Fruit fly (Drosophila melanogaster) whole organism, prepupa: ENCODE results near the gene AstC.

Source experiments
- Blimp-1 ChIP-seq: fragments of 200-800 bp; sonication (Bioruptor generic); optimal IDR thresholded peaks from 3 replicates; lab custom pipeline; 2017; ENCODE audit warnings: missing biosample characterization, missing genetic modification characterization, mild to moderate bottlenecking, moderate library complexity, missing genetic modification reagents
- CG10631 ChIP-seq: fragments of 200-800 bp; sonication (Bioruptor generic); optimal IDR thresholded peaks from 2 replicates; lab custom pipeline; 2016; ENCODE audit warnings: missing biosample characterization, missing genetic modification characterization
- CG10669 ChIP-seq: fragments of 200-800 bp; sonication (Bioruptor generic); optimal IDR thresholded peaks from 3 replicates; lab custom pipeline; 2018; ENCODE audit warnings: missing biosample characterization, mild to moderate bottlenecking, missing genetic modification characterization, moderate library complexity
- CG11294 ChIP-seq: fragments of 200-800 bp; sonication (Bioruptor generic); IDR thresholded peaks from 2 replicates; pipeline ENCODE4 v1.3.6; 2022; ENCODE audit warnings: missing biosample characterization, missing genetic modification characterization
- CG11762 ChIP-seq: fragments of 200-800 bp; sonication (Bioruptor generic); optimal IDR thresholded peaks from 3 replicates; lab custom pipeline; 2016; ENCODE audit warnings: missing biosample characterization, missing genetic modification characterization; ENCODE audit not compliant: insufficient read depth
- CG11902 ChIP-seq: fragments of 200-800 bp; sonication (Bioruptor generic); optimal IDR thresholded peaks from 3 replicates; lab custom pipeline; 2016; ENCODE audit warnings: missing biosample characterization, missing genetic modification characterization
- CG15336 ChIP-seq: fragments of 200-800 bp; sonication (Bioruptor generic); IDR thresholded peaks from 2 replicates; pipeline ENCODE4 v1.3.6; 2022; ENCODE audit warnings: missing biosample characterization, missing genetic modification characterization
- CG16779 ChIP-seq: fragments of 200-800 bp; sonication (Bioruptor generic); optimal IDR thresholded peaks from 3 replicates; lab custom pipeline; 2017; ENCODE audit warnings: missing biosample characterization, mild to moderate bottlenecking, missing genetic modification characterization
- CG3032 ChIP-seq: fragments of 200-800 bp; optimal IDR thresholded peaks from 2 replicates; lab custom pipeline; 2019; ENCODE audit warnings: missing biosample characterization, mild to moderate bottlenecking, missing genetic modification characterization, moderate library complexity
- CG31627 ChIP-seq: fragments of 200-800 bp; sonication (Bioruptor generic); optimal IDR thresholded peaks from 3 replicates; lab custom pipeline; 2016; ENCODE audit warnings: missing biosample characterization, missing genetic modification characterization
- CG32006 ChIP-seq: fragments of 200-800 bp; sonication (Bioruptor generic); optimal IDR thresholded peaks from 3 replicates; lab custom pipeline; 2017; ENCODE audit warnings: missing biosample characterization, mild to moderate bottlenecking, missing genetic modification characterization
- CG34406 ChIP-seq: fragments of 200-800 bp; sonication (Bioruptor generic); optimal IDR thresholded peaks from 3 replicates; lab custom pipeline; 2016; ENCODE audit warnings: missing biosample characterization, missing genetic modification characterization
- CG3919 ChIP-seq: fragments of 200-800 bp; sonication (Bioruptor generic); optimal IDR thresholded peaks from 3 replicates; lab custom pipeline; 2016; ENCODE audit warnings: missing biosample characterization, missing genetic modification characterization
- CG4318 ChIP-seq: fragments of 200-800 bp; sonication (Bioruptor generic); optimal IDR thresholded peaks from 3 replicates; lab custom pipeline; 2017; ENCODE audit warnings: missing biosample characterization, mild to moderate bottlenecking, missing genetic modification characterization
- CG6276 ChIP-seq: fragments of 200-800 bp; sonication (Bioruptor generic); optimal IDR thresholded peaks from 2 replicates; lab custom pipeline; 2017; ENCODE audit warnings: missing biosample characterization, mild to moderate bottlenecking, missing genetic modification characterization
- CG6792 ChIP-seq: fragments of 200-800 bp; sonication (Bioruptor generic); optimal IDR thresholded peaks from 3 replicates; lab custom pipeline; 2016; ENCODE audit warnings: missing biosample characterization, missing genetic modification characterization
- CG6808 ChIP-seq: fragments of 200-800 bp; sonication (Bioruptor generic); optimal IDR thresholded peaks from 3 replicates; lab custom pipeline; 2017; ENCODE audit warnings: missing biosample characterization, missing genetic modification characterization, mild to moderate bottlenecking, moderate library complexity, missing genetic modification reagents
- CG6854 ChIP-seq: fragments of 200-800 bp; sonication (Bioruptor generic); optimal IDR thresholded peaks from 2 replicates; lab custom pipeline; 2017; ENCODE audit warnings: missing biosample characterization, mild to moderate bottlenecking, missing genetic modification characterization
- CG7368 ChIP-seq: fragments of 200-800 bp; sonication (Bioruptor generic); optimal IDR thresholded peaks from 3 replicates; lab custom pipeline; 2016; ENCODE audit warnings: missing biosample characterization, missing genetic modification characterization
- CG8632 ChIP-seq: fragments of 200-800 bp; sonication (Bioruptor generic); optimal IDR thresholded peaks from 3 replicates; lab custom pipeline; 2016; ENCODE audit warnings: missing biosample characterization, missing genetic modification characterization
- Eip78C ChIP-seq: fragments of 200-800 bp; sonication (Bioruptor generic); peaks from one replicate; lab custom pipeline; 2016; ENCODE audit warnings: missing biosample characterization, missing genetic modification characterization
- Eip93F ChIP-seq: fragments of 200-800 bp; sonication (Bioruptor generic); optimal IDR thresholded peaks from 2 replicates; lab custom pipeline; 2016; ENCODE audit warnings: missing biosample characterization, mild to moderate bottlenecking, missing genetic modification characterization
- Ets21C ChIP-seq: fragments of 200-800 bp; sonication (Bioruptor generic); optimal IDR thresholded peaks from 3 replicates; lab custom pipeline; 2016; ENCODE audit warnings: missing biosample characterization, missing genetic modification characterization
- Gug ChIP-seq: fragments of 200-800 bp; sonication (Bioruptor generic); IDR thresholded peaks from 2 replicates; pipeline ENCODE4 v1.3.6; 2022; ENCODE audit warnings: missing biosample characterization, missing genetic modification characterization
- Hr38 ChIP-seq: sonication (Bioruptor generic); optimal IDR thresholded peaks from 2 replicates; lab custom pipeline; 2016; ENCODE audit warnings: missing biosample characterization, missing genetic modification characterization
- Hr39 ChIP-seq: fragments of 200-800 bp; sonication (Bioruptor generic); optimal IDR thresholded peaks from 2 replicates; lab custom pipeline; 2016; ENCODE audit warnings: missing biosample characterization, missing genetic modification characterization
- Lpt ChIP-seq: fragments of 200-800 bp; sonication (Bioruptor generic); optimal IDR thresholded peaks from 3 replicates; lab custom pipeline; 2016; ENCODE audit warnings: missing biosample characterization, missing genetic modification characterization
- Met ChIP-seq: fragments of 200-800 bp; sonication (Bioruptor generic); optimal IDR thresholded peaks from 3 replicates; lab custom pipeline; 2016; ENCODE audit warnings: missing biosample characterization, missing genetic modification characterization
- OdsH ChIP-seq: fragments of 200-800 bp; sonication (Bioruptor generic); optimal IDR thresholded peaks from 3 replicates; lab custom pipeline; 2016; ENCODE audit warnings: missing biosample characterization, missing genetic modification characterization
- Smox ChIP-seq: fragments of 200-800 bp; sonication (Bioruptor generic); optimal IDR thresholded peaks from 3 replicates; lab custom pipeline; 2016; ENCODE audit warnings: missing biosample characterization, missing genetic modification characterization
- Sox14 ChIP-seq: fragments of 200-800 bp; sonication (Bioruptor generic); optimal IDR thresholded peaks from 3 replicates; lab custom pipeline; 2016; ENCODE audit warnings: missing biosample characterization, missing genetic modification characterization
- Sox15 ChIP-seq: fragments of 200-800 bp; sonication (Bioruptor generic); optimal IDR thresholded peaks from 3 replicates; lab custom pipeline; 2016; ENCODE audit warnings: missing biosample characterization, missing genetic modification characterization
- acj6 ChIP-seq: fragments of 200-800 bp; sonication (Bioruptor generic); optimal IDR thresholded peaks from 3 replicates; lab custom pipeline; 2016; ENCODE audit warnings: missing biosample characterization, missing genetic modification characterization
- cyc ChIP-seq: fragments of 200-800 bp; sonication (Bioruptor generic); optimal IDR thresholded peaks from 3 replicates; lab custom pipeline; 2016; ENCODE audit warnings: missing biosample characterization, missing genetic modification characterization
- dsx ChIP-seq: fragments of 200-800 bp; optimal IDR thresholded peaks from 3 replicates; lab custom pipeline; 2019; ENCODE audit warnings: missing biosample characterization, mild to moderate bottlenecking, missing genetic modification characterization, moderate library complexity; ENCODE audit not compliant: poor library complexity, severe bottlenecking
- fd59A ChIP-seq: fragments of 200-800 bp; sonication (Bioruptor generic); optimal IDR thresholded peaks from 2 replicates; lab custom pipeline; 2017; ENCODE audit warnings: missing biosample characterization, mild to moderate bottlenecking, missing genetic modification characterization, missing genetic modification reagents
- fd85E ChIP-seq: fragments of 200-800 bp; sonication (Bioruptor generic); optimal IDR thresholded peaks from 3 replicates; lab custom pipeline; 2016; ENCODE audit warnings: missing biosample characterization, missing genetic modification characterization
- fkh ChIP-seq: fragments of 200-800 bp; sonication (Bioruptor generic); optimal IDR thresholded peaks from 3 replicates; lab custom pipeline; 2017; ENCODE audit warnings: missing biosample characterization, mild to moderate bottlenecking, missing genetic modification characterization, moderate library complexity
- lz ChIP-seq: fragments of 200-800 bp; sonication (Bioruptor generic); optimal IDR thresholded peaks from 3 replicates; lab custom pipeline; 2016; ENCODE audit warnings: missing biosample characterization, missing genetic modification characterization
- net ChIP-seq: fragments of 200-800 bp; sonication (Bioruptor generic); optimal IDR thresholded peaks from 3 replicates; lab custom pipeline; 2016; ENCODE audit warnings: missing biosample characterization, missing genetic modification characterization
- pdm3 ChIP-seq: fragments of 200-800 bp; sonication (Bioruptor generic); optimal IDR thresholded peaks from 3 replicates; lab custom pipeline; 2016; ENCODE audit warnings: missing biosample characterization, missing genetic modification characterization
- spab ChIP-seq: fragments of 200-800 bp; sonication (Bioruptor generic); optimal IDR thresholded peaks from 2 replicates; lab custom pipeline; 2017; ENCODE audit warnings: missing biosample characterization, mild to moderate bottlenecking, missing genetic modification characterization, missing genetic modification reagents
- ss ChIP-seq, 2 experiments: fragments of 200-800 bp; sonication (Bioruptor generic); optimal IDR thresholded peaks; 2 replicates in 1 of 2; 3 replicates in 1 of 2; lab custom pipeline; 2017 to 2018; ENCODE audit warnings: mild to moderate bottlenecking in 2 of 2, missing biosample characterization in 2 of 2, missing genetic modification characterization in 2 of 2, moderate library complexity in 1 of 2
- svp ChIP-seq: fragments of 200-800 bp; sonication (Bioruptor generic); peaks from one replicate; lab custom pipeline; 2016; ENCODE audit warnings: missing biosample characterization, missing genetic modification characterization
- topi ChIP-seq: fragments of 200-800 bp; sonication (Bioruptor generic); optimal IDR thresholded peaks from 3 replicates; lab custom pipeline; 2016; ENCODE audit warnings: missing biosample characterization, missing genetic modification characterization
- vri ChIP-seq: fragments of 200-800 bp; sonication (Bioruptor generic); optimal IDR thresholded peaks from 3 replicates; lab custom pipeline; 2016; ENCODE audit warnings: missing biosample characterization, mild to moderate bottlenecking, missing genetic modification characterization

AstC gene

DNA sequence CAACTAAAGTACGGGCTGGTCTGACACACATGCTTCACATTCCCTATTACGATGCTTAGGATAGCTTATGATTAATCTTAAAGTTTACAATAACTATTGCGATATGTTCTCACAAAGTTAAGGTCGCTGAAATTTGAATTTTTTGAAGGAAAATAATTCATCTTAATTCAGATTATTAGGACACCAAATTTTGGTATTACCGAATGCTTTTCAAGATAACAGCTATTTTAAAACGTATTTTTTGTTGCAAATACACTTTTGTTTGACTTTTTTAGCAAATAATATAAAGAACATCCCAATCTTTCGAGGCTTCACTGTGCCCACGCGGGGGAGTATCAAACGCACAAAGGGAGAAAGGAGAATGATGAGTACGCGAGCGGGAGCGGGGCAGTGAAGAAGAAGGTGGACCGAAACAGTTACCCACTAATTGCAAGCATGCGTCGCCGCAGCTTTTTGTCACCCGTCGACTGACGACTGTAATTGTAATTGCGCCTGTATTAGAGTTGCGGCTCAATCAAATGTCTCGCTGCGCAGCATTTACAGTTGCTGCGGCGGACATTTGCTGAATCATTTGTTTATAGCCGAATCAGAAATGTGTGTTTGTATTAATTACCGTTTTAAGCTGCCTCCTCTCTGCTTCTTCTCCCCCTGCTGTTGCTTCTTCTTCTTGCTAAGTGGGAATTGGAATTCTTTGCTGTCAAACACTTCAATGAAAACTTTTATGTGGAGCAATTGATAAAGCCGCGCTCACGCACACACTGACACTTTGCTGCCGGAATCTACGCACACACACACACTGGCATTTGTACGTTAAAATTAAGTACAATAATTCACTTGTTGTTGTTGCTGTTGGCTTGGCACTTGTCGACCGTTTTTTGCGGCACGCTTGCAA is 15.0 kb downstream of the AstC start (continued):
- peak; percentile 31; the same call in 1 of the 2 replicates for TF ChIP-seq Gug (GFP tag; lab: Robert Waterston, UW)
- peak; percentile 58 for TF ChIP-seq Smox
- peak; percentile 46 for TF ChIP-seq Lpt (GFP tag; lab: Kevin White, UChicago)
- TF ChIP-seq CG15336 (GFP tag; lab: Robert Waterston, UW) = peak; percentile 65
- peak; percentile 12 for TF ChIP-seq fd59A
- TF ChIP-seq CG3919 (GFP tag; lab: Kevin White, UChicago) = peak; percentile 56
- peak; percentile 57 for TF ChIP-seq pdm3 (GFP tag; lab: Kevin White, UChicago)
- TF ChIP-seq OdsH (GFP tag; lab: Kevin White, UChicago) = peak; percentile 53
- no peak for TF ChIP-seq Hr38 (GFP tag; lab: Kevin White, UChicago)
- no peak for TF ChIP-seq CG11294 (GFP tag; lab: Robert Waterston, UW)
- TF ChIP-seq CG11902 (GFP tag; lab: Kevin White, UChicago) = peak; percentile 58
- peak; percentile 74 for TF ChIP-seq topi (GFP tag; lab: Kevin White, UChicago)
- TF ChIP-seq net (GFP tag; lab: Kevin White, UChicago) = peak; percentile 41
- peak; percentile 81 for TF ChIP-seq Hr39
- peak; percentile 74 for TF ChIP-seq lz (GFP tag; lab: Kevin White, UChicago)
- no peak for TF ChIP-seq CG4318
- TF ChIP-seq spab = no peak
- no peak for TF ChIP-seq Eip93F (GFP tag; lab: Kevin White, UChicago)
- TF ChIP-seq Met (GFP tag; lab: Kevin White, UChicago) = peak; percentile 76
- no peak for TF ChIP-seq ss (GFP tag; optimal IDR thresholded peaks at IDR 0.05; lab: Kevin White, UChicago)
- TF ChIP-seq svp (GFP tag; lab: Kevin White, UChicago) = peak; percentile 75
- peak; percentile 79 for TF ChIP-seq Sox14
- TF ChIP-seq vri (GFP tag; lab: Kevin White, UChicago) = peak; percentile 14
- TF ChIP-seq CG32006 = peak; percentile 60
- TF ChIP-seq Ets21C = peak; percentile 75
- TF ChIP-seq Sox15 (GFP tag; lab: Kevin White, UChicago) = peak; percentile 60
- TF ChIP-seq Eip78C (GFP tag; lab: Kevin White, UChicago) = peak; percentile 88
- no peak for TF ChIP-seq Blimp-1
- TF ChIP-seq CG6792 (GFP tag; lab: Kevin White, UChicago) = peak; percentile 55
- TF ChIP-seq CG16779 (tag; lab: Kevin White, UChicago) = no peak

DNA sequence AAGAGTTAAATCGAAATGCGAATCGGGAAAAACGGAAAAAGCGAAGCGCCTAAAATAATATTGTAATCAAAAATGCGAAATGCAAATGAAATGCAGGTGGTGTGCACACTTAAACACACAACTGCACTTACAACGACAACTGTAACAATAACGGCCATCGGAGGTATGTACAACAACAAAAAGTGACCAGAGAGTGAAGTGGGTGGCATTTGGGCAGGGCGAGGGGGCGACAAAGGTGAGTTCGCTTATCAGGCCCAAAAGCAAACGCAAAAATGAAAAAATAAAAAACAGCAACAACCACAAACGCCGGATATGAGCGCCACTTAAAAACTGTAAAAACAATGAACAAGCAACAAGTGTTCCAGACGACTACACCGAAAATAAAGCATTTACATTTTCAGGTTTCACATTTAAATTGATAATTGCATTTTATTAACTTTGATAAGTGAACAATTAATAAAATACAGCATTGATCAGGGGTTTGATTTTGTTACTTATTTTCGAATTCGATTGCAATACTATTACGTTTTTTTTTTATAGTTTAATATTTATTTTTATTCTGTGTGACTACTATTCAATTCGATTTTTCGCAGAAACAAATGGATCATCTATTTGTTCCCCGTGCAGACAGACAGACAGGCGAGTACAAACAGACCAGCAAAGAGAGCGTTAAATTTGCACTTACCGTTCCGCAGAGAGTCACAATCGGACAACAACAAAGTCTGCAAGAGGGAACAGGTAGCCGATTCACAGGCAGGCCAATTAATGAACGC is 15.9 kb downstream of the AstC start:
- peak; percentile 4 for TF ChIP-seq fkh (GFP tag; lab: Kevin White, UChicago)
- TF ChIP-seq Lpt (GFP tag; lab: Kevin White, UChicago) = no peak
- peak; percentile 51 for TF ChIP-seq Blimp-1
- peak; percentile 50 for TF ChIP-seq CG4318
- no peak for TF ChIP-seq fd85E (GFP tag; lab: Kevin White, UChicago)
- TF ChIP-seq CG11294 (GFP tag; lab: Robert Waterston, UW) = peak; percentile 67
- peak; percentile 58 for TF ChIP-seq cyc (GFP tag; lab: Kevin White, UChicago)
- peak; percentile 65 for TF ChIP-seq CG32006
- TF ChIP-seq CG31627 (GFP tag; lab: Kevin White, UChicago) = peak; percentile 68
- TF ChIP-seq Eip93F (GFP tag; lab: Kevin White, UChicago) = peak; percentile 53
- peak; percentile 47 for TF ChIP-seq CG11762 (GFP tag; lab: Kevin White, UChicago)
- TF ChIP-seq dsx (GFP tag; lab: Kevin White, UChicago) = peak; percentile 19
- TF ChIP-seq CG10669 (GFP tag; lab: Kevin White, UChicago) = peak; percentile 43
- peak; percentile 75 for TF ChIP-seq CG34406 (GFP tag; lab: Kevin White, UChicago)
- peak; percentile 53 for TF ChIP-seq CG6808 (GFP tag; lab: Kevin White, UChicago)
- no peak for TF ChIP-seq CG6854 (GFP tag; lab: Kevin White, UChicago)
- TF ChIP-seq vri (GFP tag; lab: Kevin White, UChicago) = peak; percentile 33
- peak; percentile 44 for TF ChIP-seq Ets21C
- TF ChIP-seq Sox15 (GFP tag; lab: Kevin White, UChicago) = peak; percentile 48
- TF ChIP-seq CG6276 = peak; percentile 33
- peak; percentile 79 for TF ChIP-seq Smox
- peak; percentile 61 for TF ChIP-seq CG3919 (GFP tag; lab: Kevin White, UChicago)
- TF ChIP-seq CG3032 (tag; lab: Kevin White, UChicago) = peak; percentile 60
- peak; percentile 60 for TF ChIP-seq CG7368 (GFP tag; lab: Kevin White, UChicago)
- TF ChIP-seq Eip78C (GFP tag; lab: Kevin White, UChicago) = peak; percentile 78
- peak; percentile 65 for TF ChIP-seq CG8632 (GFP tag; lab: Kevin White, UChicago)
- TF ChIP-seq CG10631 = peak; percentile 66
- TF ChIP-seq acj6 (GFP tag; lab: Kevin White, UChicago) = peak; percentile 67
